Fruit fly (Drosophila melanogaster): Measurements from ENCODE around the gene Grip128.
A peak's percentile ranks its signal among the peaks of the same experiment; 100 is the strongest.

The Grip128 gene

dm6 chrX:15471904-15472303 lies at the start of gene Grip128, which contains the start of gene Alg14:
TSS of gene Grip128 (minus strand) at chrX:15472119.
TSS of gene Alg14 (plus strand) at chrX:15472164.
- TF ChIP-seq noc (tag; optimal IDR thresholded peaks at IDR 0.05): no peak

dm6 chrX:15511399-15511798 lies 39.5 kb upstream of the Grip128 start:
- peak; percentile 46 for TF ChIP-seq noc (tag; optimal IDR thresholded peaks at IDR 0.05)

dm6 chrX:15502864-15503263 lies 30.9 kb upstream of the Grip128 start:
- TF ChIP-seq noc (tag; optimal IDR thresholded peaks at IDR 0.05): no peak

- peak; percentile 23 for TF ChIP-seq noc (tag; optimal IDR thresholded peaks at IDR 0.05)
Observed at dm6 chrX:15501706-15502267, 29.9 kb upstream of the Grip128 start.

dm6 chrX:15499996-15500904 lies 28.3 kb upstream of the Grip128 start:
- TF ChIP-seq noc (tag; optimal IDR thresholded peaks at IDR 0.05): peak; percentile 12

- no peak for TF ChIP-seq noc (tag; optimal IDR thresholded peaks at IDR 0.05)
Observed at dm6 chrX:15498791-15499190, 26.9 kb upstream of the Grip128 start.

- no peak for TF ChIP-seq noc (tag; optimal IDR thresholded peaks at IDR 0.05)
Observed at dm6 chrX:15497440-15498271, 25.7 kb upstream of the Grip128 start.

dm6 chrX:15496651-15497409 lies 24.9 kb upstream of the Grip128 start:
- TF ChIP-seq noc (tag; optimal IDR thresholded peaks at IDR 0.05): no peak

dm6 chrX:15495600-15496379 lies 23.9 kb upstream of the Grip128 start:
- no peak for TF ChIP-seq noc (tag; optimal IDR thresholded peaks at IDR 0.05)

dm6 chrX:15490519-15490918 lies 18.6 kb upstream of the Grip128 start:
- TF ChIP-seq noc (tag; optimal IDR thresholded peaks at IDR 0.05): no peak

dm6 chrX:15486682-15487081 lies 14.8 kb upstream of the Grip128 start, which contains the start of gene Gmap:
TSS of gene Gmap (plus strand) at chrX:15486922.
- no peak for TF ChIP-seq noc (tag; optimal IDR thresholded peaks at IDR 0.05)

dm6 chrX:15484451-15485032 lies 12.6 kb upstream of the Grip128 start:
- no peak for TF ChIP-seq noc (tag; optimal IDR thresholded peaks at IDR 0.05)

dm6 chrX:15483010-15483802 lies 11.3 kb upstream of the Grip128 start:
- TF ChIP-seq noc (tag; optimal IDR thresholded peaks at IDR 0.05): no peak
